Worm (Caenorhabditis elegans) whole organism, L1 larva: ENCODE measurements around the gene C17H11.5.

Experiments used
- C16A3.4 ChIP-seq: fragments of 150-350 bp; optimal IDR thresholded peaks from 2 replicates; lab custom pipeline; 2014; ENCODE audit warnings: missing biosample characterization, missing genetic modification characterization
- aha-1 ChIP-seq: fragments of 150-350 bp; optimal IDR thresholded peaks from 2 replicates; lab custom pipeline; 2014; ENCODE audit warnings: missing biosample characterization, missing genetic modification characterization
- ceh-63 ChIP-seq: fragments of 200-800 bp; sonication (Bioruptor generic); optimal IDR thresholded peaks from 2 replicates; lab custom pipeline; 2018; ENCODE audit warnings: mild to moderate bottlenecking, missing genetic modification characterization, missing compliant biosample characterization
- ceh-82 ChIP-seq, 3 experiments: fragments of 150-350 bp in 1 of 3; sonication (generic microtip) in 2 of 3; optimal IDR thresholded peaks; 2 replicates each; lab custom pipeline; 2014 to 2017; ENCODE audit warnings: missing biosample characterization in 3 of 3, missing genetic modification characterization in 3 of 3
- ceh-90 ChIP-seq: sonication (generic microtip); optimal IDR thresholded peaks from 2 replicates; lab custom pipeline; 2016; ENCODE audit warnings: missing genetic modification characterization, missing compliant biosample characterization
- dpl-1 ChIP-seq, 3 experiments: fragments of 150-350 bp in 2 of 3; sonication (generic microtip) in 1 of 3; optimal IDR thresholded peaks; 2 replicates each; lab custom pipeline; 2014 to 2017; ENCODE audit warnings: missing biosample characterization in 3 of 3, missing genetic modification characterization in 3 of 3, missing genetic modification reagents in 3 of 3
- dsc-1 ChIP-seq: sonication (generic microtip); optimal IDR thresholded peaks from 2 replicates; lab custom pipeline; 2016; ENCODE audit warnings: mild to moderate bottlenecking, missing genetic modification characterization, missing compliant biosample characterization
- efl-1 ChIP-seq, 4 experiments: fragments of 150-350 bp; optimal IDR thresholded peaks in 3 of 4; peaks in 1 of 4; 1 replicate in 1 of 4; 2 replicates in 3 of 4; lab custom pipeline; 2014; ENCODE audit warnings: missing biosample characterization in 2 of 4, missing genetic modification characterization in 2 of 4, missing genetic modification reagents in 2 of 4
- efl-3 ChIP-seq: fragments of 200-800 bp; sonication (Bioruptor generic); optimal IDR thresholded peaks from 2 replicates; lab custom pipeline; 2018; ENCODE audit warnings: mild to moderate bottlenecking, missing genetic modification characterization, missing compliant biosample characterization
- elt-2 ChIP-seq: sonication (generic microtip); optimal IDR thresholded peaks from 2 replicates; lab custom pipeline; 2016; ENCODE audit warnings: missing genetic modification characterization, mild to moderate bottlenecking, inconsistent platforms, missing compliant biosample characterization, missing genetic modification reagents
- elt-3 ChIP-seq, 6 experiments: fragments of 150-350 bp in 1 of 6; sonication (generic microtip); optimal IDR thresholded peaks; 2 replicates each; lab custom pipeline; 2017 to 2018; ENCODE audit warnings: missing biosample characterization in 6 of 6, missing genetic modification characterization in 6 of 6, inconsistent platforms in 1 of 6
- ets-5 ChIP-seq: fragments of 200-800 bp; sonication (Bioruptor generic); IDR thresholded peaks from 2 replicates; pipeline ENCODE4 v1.3.6; 2022; ENCODE audit warnings: missing genetic modification characterization, missing compliant biosample characterization
- fkh-10 ChIP-seq: sonication (generic microtip); optimal IDR thresholded peaks from 2 replicates; lab custom pipeline; 2017; ENCODE audit warnings: missing biosample characterization, missing genetic modification reagents, missing genetic modification characterization
- fkh-8 ChIP-seq: sonication (generic microtip); optimal IDR thresholded peaks from 2 replicates; lab custom pipeline; 2016; ENCODE audit warnings: mild to moderate bottlenecking, missing genetic modification characterization, missing compliant biosample characterization
- hlh-4 ChIP-seq: sonication (generic microtip); optimal IDR thresholded peaks from 2 replicates; lab custom pipeline; 2016; ENCODE audit warnings: mild to moderate bottlenecking, missing genetic modification characterization, missing compliant biosample characterization
- isw-1 ChIP-seq: fragments of 200-800 bp; sonication (Bioruptor generic); IDR thresholded peaks from 2 replicates; pipeline ENCODE4 v1.3.6; 2022; ENCODE audit warnings: missing genetic modification characterization, missing compliant biosample characterization
- jun-1 ChIP-seq: fragments of 150-350 bp; optimal IDR thresholded peaks from 2 replicates; lab custom pipeline; 2014; ENCODE audit warnings: missing biosample characterization, missing genetic modification reagents, missing genetic modification characterization
- lin-14 ChIP-seq: fragments of 200-800 bp; sonication (Bioruptor generic); optimal IDR thresholded peaks from 2 replicates; lab custom pipeline; 2018; ENCODE audit warnings: mild to moderate bottlenecking, missing genetic modification characterization, moderate library complexity, missing compliant biosample characterization
- lin-35 ChIP-seq, 2 experiments: fragments of 150-350 bp; optimal IDR thresholded peaks; 2 replicates each; lab custom pipeline; 2014; ENCODE audit warnings: missing biosample characterization in 2 of 2, missing genetic modification characterization in 2 of 2, missing genetic modification reagents in 2 of 2
- lsy-2 ChIP-seq, 2 experiments: fragments of 150-350 bp; optimal IDR thresholded peaks; 2 replicates each; lab custom pipeline; 2014; ENCODE audit warnings: missing biosample characterization in 2 of 2, missing genetic modification characterization in 2 of 2
- mdl-1 ChIP-seq, 2 experiments: fragments of 150-350 bp; optimal IDR thresholded peaks; 2 replicates each; lab custom pipeline; 2014 to 2017; ENCODE audit warnings: missing biosample characterization in 2 of 2, missing genetic modification characterization in 2 of 2, inconsistent platforms in 1 of 2
- mep-1 ChIP-seq: fragments of 150-350 bp; optimal IDR thresholded peaks from 2 replicates; lab custom pipeline; 2014; ENCODE audit warnings: missing biosample characterization, missing genetic modification characterization
- nhr-12 ChIP-seq: sonication (generic microtip); optimal IDR thresholded peaks from 2 replicates; lab custom pipeline; 2017; ENCODE audit warnings: missing biosample characterization, missing genetic modification characterization
- nhr-19 ChIP-seq: fragments of 200-800 bp; sonication (Bioruptor generic); conservative IDR thresholded peaks from 2 replicates; pipeline ENCODE4 v1.3.6; 2022; ENCODE audit warnings: missing genetic modification characterization, missing compliant biosample characterization
- nhr-237 ChIP-seq: fragments of 150-350 bp; optimal IDR thresholded peaks from 2 replicates; lab custom pipeline; 2014; ENCODE audit warnings: missing biosample characterization, missing genetic modification characterization
- nhr-47 ChIP-seq: sonication (generic microtip); optimal IDR thresholded peaks from 2 replicates; lab custom pipeline; 2016; ENCODE audit warnings: mild to moderate bottlenecking, missing genetic modification characterization, moderate library complexity, missing compliant biosample characterization
- nhr-71 ChIP-seq: sonication (generic microtip); optimal IDR thresholded peaks from 2 replicates; lab custom pipeline; 2016; ENCODE audit warnings: mild to moderate bottlenecking, missing genetic modification characterization, moderate library complexity, missing compliant biosample characterization
- nhr-76 ChIP-seq: sonication (generic microtip); optimal IDR thresholded peaks from 2 replicates; lab custom pipeline; 2017; ENCODE audit warnings: missing biosample characterization, missing genetic modification characterization
- nhr-85 ChIP-seq: sonication (generic microtip); peaks from one replicate; lab custom pipeline; 2016; ENCODE audit warnings: missing genetic modification characterization, inconsistent platforms, missing compliant biosample characterization
- rnt-1 ChIP-seq: sonication (generic microtip); optimal IDR thresholded peaks from 2 replicates; lab custom pipeline; 2016; ENCODE audit warnings: mild to moderate bottlenecking, missing genetic modification characterization, moderate library complexity, missing compliant biosample characterization
- skn-1 ChIP-seq: fragments of 150-350 bp; optimal IDR thresholded peaks from 2 replicates; lab custom pipeline; 2014; ENCODE audit warnings: missing biosample characterization, missing genetic modification characterization
- snu-23 ChIP-seq: sonication (generic microtip); optimal IDR thresholded peaks from 2 replicates; lab custom pipeline; 2016; ENCODE audit warnings: missing genetic modification characterization, missing compliant biosample characterization
- sox-4 ChIP-seq: sonication (generic microtip); optimal IDR thresholded peaks from 2 replicates; lab custom pipeline; 2016; ENCODE audit warnings: missing genetic modification characterization, missing compliant biosample characterization
- sptf-1 ChIP-seq: fragments of 150-350 bp; optimal IDR thresholded peaks from 2 replicates; lab custom pipeline; 2014; ENCODE audit warnings: missing biosample characterization, missing genetic modification characterization
- swsn-7 ChIP-seq: sonication (generic microtip); optimal IDR thresholded peaks from 2 replicates; lab custom pipeline; 2016; ENCODE audit warnings: missing genetic modification characterization, missing compliant biosample characterization
- tbx-2 ChIP-seq: sonication (generic microtip); optimal IDR thresholded peaks from 2 replicates; lab custom pipeline; 2016; ENCODE audit warnings: missing genetic modification characterization, missing compliant biosample characterization
- unc-86 ChIP-seq: sonication (generic microtip); optimal IDR thresholded peaks from 2 replicates; lab custom pipeline; 2016; ENCODE audit warnings: missing genetic modification characterization, missing compliant biosample characterization
- unc-98 ChIP-seq: fragments of 200-800 bp; sonication (Bioruptor generic); IDR thresholded peaks from 2 replicates; pipeline ENCODE4 v1.3.6; 2022; ENCODE audit warnings: missing genetic modification characterization, missing compliant biosample characterization
- vab-15 ChIP-seq: sonication (generic microtip); optimal IDR thresholded peaks from 2 replicates; lab custom pipeline; 2017; ENCODE audit warnings: missing genotype, mild to moderate bottlenecking, missing genetic modification characterization, missing compliant biosample characterization
- xbp-1 ChIP-seq: sonication (generic microtip); optimal IDR thresholded peaks from 2 replicates; lab custom pipeline; 2016; ENCODE audit warnings: missing genetic modification characterization, missing compliant biosample characterization
- zag-1 ChIP-seq: fragments of 150-350 bp; optimal IDR thresholded peaks from 2 replicates; lab custom pipeline; 2014; ENCODE audit warnings: missing biosample characterization, missing genetic modification characterization
- ztf-11 ChIP-seq, 2 experiments: sonication (generic microtip); optimal IDR thresholded peaks; 2 replicates each; lab custom pipeline; 2016 to 2017; ENCODE audit warnings: missing genetic modification characterization in 2 of 2, missing biosample characterization in 1 of 2, missing compliant biosample characterization in 1 of 2

Gene C17H11.5

ce11 chrX:8210999-8211398, 26.1 kb upstream of the C17H11.5 start, which contains the start of gene cdd-1 (continued):
- TF ChIP-seq nhr-85, result peak; percentile 73
- TF ChIP-seq nhr-71 (tag; lab: Kevin White, UChicago), result peak; percentile 68
- TF ChIP-seq elt-3 (tag; optimal IDR thresholded peaks at IDR 0.05; lab: Kevin White, UChicago), result peak in 5 of 6 experiments; percentile 17 to 90 (median 52)
- TF ChIP-seq ets-5, result no peak
- no peak for TF ChIP-seq nhr-76 (tag; lab: Kevin White, UChicago)
- no peak for TF ChIP-seq efl-1 (optimal IDR thresholded peaks at IDR 0.05; lab: Kevin White, UChicago)
- TF ChIP-seq efl-1 (GFP tag; optimal IDR thresholded peaks at IDR 0.05 in 1 of 2; lab: Kevin White, UChicago), result peak in 1 of 2 experiments; percentile 79
- TF ChIP-seq jun-1 (tag; lab: Kevin White, UChicago), result peak; percentile 26
- TF ChIP-seq efl-3 (GFP tag; lab: Kevin White, UChicago), result no peak
- no peak for TF ChIP-seq sox-4 (tag; lab: Kevin White, UChicago)
- TF ChIP-seq, all 84 proteins: peak for 16

DNA sequence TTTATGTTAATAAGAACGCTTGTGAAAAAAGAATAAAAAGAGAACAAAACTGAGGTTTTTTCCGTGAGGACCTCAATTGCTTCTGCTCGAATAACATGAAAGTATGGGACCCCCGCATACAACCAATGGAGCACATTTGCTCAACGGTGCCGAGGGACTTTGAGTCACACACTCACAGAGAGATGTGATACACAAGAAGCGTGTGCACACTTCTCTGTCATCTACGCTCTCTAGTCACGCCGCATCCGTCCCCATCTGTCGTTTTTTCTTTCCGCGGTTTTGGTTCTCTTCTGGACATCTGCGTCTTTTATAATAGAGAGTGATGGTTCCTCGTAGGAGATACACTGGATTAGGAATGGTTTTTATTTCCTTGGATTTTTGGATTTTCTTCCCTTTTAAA, 21.0 kb upstream of the C17H11.5 start:
- no peak for TF ChIP-seq nhr-237 (tag; lab: Kevin White, UChicago)
- no peak for TF ChIP-seq ceh-90
- TF ChIP-seq ztf-11 (tag; optimal IDR thresholded peaks at IDR 0.05; lab: Kevin White, UChicago), result peak in 1 of 2 experiments; percentile 15
- TF ChIP-seq nhr-12 (tag; lab: Kevin White, UChicago), result no peak
- TF ChIP-seq tbx-2 (tag; lab: Kevin White, UChicago), result peak; percentile 33
- peak; percentile 19; the same call in 1 of the 2 replicates for TF ChIP-seq isw-1 (GFP tag; lab: Robert Waterston, UW)
- TF ChIP-seq rnt-1, result peak; percentile 65
- peak; percentile 45 for TF ChIP-seq skn-1
- TF ChIP-seq nhr-71 (tag; lab: Kevin White, UChicago), result peak; percentile 52
- peak; percentile 9 to 13 for TF ChIP-seq efl-1 (optimal IDR thresholded peaks at IDR 0.05; lab: Kevin White, UChicago)
- no peak for TF ChIP-seq efl-1 (GFP tag; optimal IDR thresholded peaks at IDR 0.05 in 1 of 2; lab: Kevin White, UChicago)
- no peak for TF ChIP-seq ceh-63 (GFP tag; lab: Kevin White, UChicago)
- TF ChIP-seq nhr-19, result 0 out of 2 replicates have a peak, but pooled peaks have one; percentile 24
- peak; percentile 38 for TF ChIP-seq unc-86 (tag; lab: Kevin White, UChicago)
- TF ChIP-seq aha-1, result no peak
- no peak for TF ChIP-seq sptf-1 (tag; lab: Kevin White, UChicago)
- peak; percentile 44 for TF ChIP-seq mep-1 (tag; lab: Kevin White, UChicago)
- no peak for TF ChIP-seq hlh-4 (tag; lab: Kevin White, UChicago)
- TF ChIP-seq lin-14, result peak; percentile 90
- peak; percentile 30 for TF ChIP-seq xbp-1 (tag; lab: Kevin White, UChicago)
- peak in 1 of 2 experiments; percentile 19 for TF ChIP-seq lin-35 (GFP tag; optimal IDR thresholded peaks at IDR 0.05; lab: Kevin White, UChicago)
- peak in 1 of 3 experiments; percentile 45 for TF ChIP-seq dpl-1 (GFP tag; optimal IDR thresholded peaks at IDR 0.05; lab: Kevin White, UChicago)
- peak in 1 of 2 experiments; percentile 70 for TF ChIP-seq mdl-1 (tag; optimal IDR thresholded peaks at IDR 0.05; lab: Kevin White, UChicago)
- peak; percentile 68 for TF ChIP-seq fkh-10
- TF ChIP-seq fkh-8, result peak; percentile 42
- no peak for TF ChIP-seq unc-98 (GFP tag; lab: Robert Waterston, UW)
- peak in 1 of 2 experiments; percentile 63 for TF ChIP-seq lsy-2 (tag; optimal IDR thresholded peaks at IDR 0.05; lab: Kevin White, UChicago)
- TF ChIP-seq sox-4 (tag; lab: Kevin White, UChicago), result no peak
- TF ChIP-seq elt-2 (tag; lab: Kevin White, UChicago), result no peak
- TF ChIP-seq snu-23 (GFP tag; lab: Kevin White, UChicago), result peak; percentile 49
- peak; percentile 64 for TF ChIP-seq dsc-1 (tag; lab: Kevin White, UChicago)
- peak; percentile 38 for TF ChIP-seq swsn-7 (tag; lab: Kevin White, UChicago)
- TF ChIP-seq zag-1 (tag; lab: Kevin White, UChicago), result no peak
- peak; percentile 5 for TF ChIP-seq C16A3.4 (tag; lab: Kevin White, UChicago)
- peak; percentile 26 for TF ChIP-seq nhr-47 (tag; lab: Kevin White, UChicago)
- no peak for TF ChIP-seq vab-15 (tag; lab: Kevin White, UChicago)
- TF ChIP-seq ceh-82 (tag; optimal IDR thresholded peaks at IDR 0.05; lab: Kevin White, UChicago), result peak in 1 of 3 experiments; percentile 59
- TF ChIP-seq, all 84 proteins: peak for 24
